Worm (Caenorhabditis elegans) whole organism, late embryonic: ENCODE data around the gene T16G1.7.

Source experiments
- ahr-1 ChIP-seq: sonication (generic microtip); optimal IDR thresholded peaks from 2 replicates; lab custom pipeline; 2016; ENCODE audit warnings: missing genetic modification characterization, missing compliant biosample characterization
- ama-1 ChIP-seq: fragments of 150-350 bp; optimal IDR thresholded peaks from 2 replicates; lab custom pipeline; 2014
- ceh-9 ChIP-seq: sonication (generic microtip); optimal IDR thresholded peaks from 2 replicates; lab custom pipeline; 2016; ENCODE audit warnings: mild to moderate bottlenecking, missing genetic modification characterization, inconsistent platforms, missing compliant biosample characterization
- pha-4 ChIP-seq: fragments of 150-350 bp; optimal IDR thresholded peaks from 2 replicates; lab custom pipeline; 2018; ENCODE audit warnings: missing biosample characterization, missing genetic modification reagents, missing genetic modification characterization
- tbx-2 ChIP-seq: sonication (generic microtip); optimal IDR thresholded peaks from 2 replicates; lab custom pipeline; 2016; ENCODE audit warnings: missing genetic modification characterization, missing compliant biosample characterization
- ztf-16 ChIP-seq: sonication (generic microtip); optimal IDR thresholded peaks from 2 replicates; lab custom pipeline; 2017; ENCODE audit warnings: missing genetic modification characterization, missing compliant biosample characterization

DNA sequence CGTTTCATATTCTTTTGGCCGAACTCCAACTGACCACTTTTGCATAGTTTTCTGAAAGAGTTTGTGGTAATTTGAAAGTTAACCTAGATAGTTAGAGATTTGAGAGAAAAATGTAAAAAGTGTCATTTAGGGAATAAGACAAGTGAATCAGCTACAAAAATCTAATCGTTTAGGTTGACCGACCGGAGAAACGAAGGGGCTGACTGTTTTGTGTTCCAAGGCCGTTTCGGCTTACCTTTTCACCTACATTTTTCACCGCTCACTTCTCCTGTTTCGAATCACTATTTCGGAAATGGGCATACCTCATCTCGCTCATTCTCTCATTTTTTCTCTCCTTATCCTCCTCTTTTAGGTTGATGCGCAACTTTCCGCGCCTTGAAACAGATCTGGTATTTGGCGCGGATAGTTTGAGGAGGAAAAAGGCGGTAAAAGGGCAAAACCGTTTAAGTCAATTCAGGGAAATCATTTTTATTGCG lies 26.2 kb upstream of the T16G1.7 start, which contains the start of gene mpst-7:
- TF ChIP-seq ahr-1 (tag; lab: Kevin White, UChicago) = no peak
- no peak for TF ChIP-seq ceh-9 (tag; lab: Kevin White, UChicago)
- no peak for TF ChIP-seq pha-4 (tag; lab: Kevin White, UChicago)
- no peak for TF ChIP-seq tbx-2 (tag; lab: Kevin White, UChicago)
- TF ChIP-seq ama-1 (lab: Kevin White, UChicago) = no peak
- no peak for TF ChIP-seq ztf-16 (tag; lab: Kevin White, UChicago)
